Worm (Caenorhabditis elegans) whole organism, L3 larva: ENCODE data around the gene R05F9.11.

Experiments
- R02D3.7 ChIP-seq: fragments of 150-350 bp; optimal IDR thresholded peaks from 2 replicates; lab custom pipeline; 2014; ENCODE audit warnings: missing biosample characterization, missing genetic modification characterization
- ZK546.5 ChIP-seq: sonication (generic microtip); optimal IDR thresholded peaks from 2 replicates; lab custom pipeline; 2017; ENCODE audit warnings: missing biosample characterization, missing genetic modification characterization
- aly-2 ChIP-seq: fragments of 150-350 bp; optimal IDR thresholded peaks from 2 replicates; lab custom pipeline; 2014; ENCODE audit warnings: missing biosample characterization, missing genetic modification characterization
- ama-1 ChIP-seq: fragments of 150-350 bp; optimal IDR thresholded peaks from 2 replicates; lab custom pipeline; 2018
- ceh-16 ChIP-seq: sonication (generic microtip); optimal IDR thresholded peaks from 2 replicates; lab custom pipeline; 2017; ENCODE audit warnings: missing biosample characterization, missing genetic modification characterization
- ceh-28 ChIP-seq: fragments of 150-350 bp; optimal IDR thresholded peaks from 2 replicates; lab custom pipeline; 2014; ENCODE audit warnings: missing biosample characterization, missing genetic modification reagents, missing genetic modification characterization
- ceh-82 ChIP-seq: fragments of 150-350 bp; optimal IDR thresholded peaks from 2 replicates; lab custom pipeline; 2014; ENCODE audit warnings: missing biosample characterization, missing genetic modification characterization
- ceh-9 ChIP-seq: sonication (generic microtip); optimal IDR thresholded peaks from 2 replicates; lab custom pipeline; 2018; ENCODE audit warnings: missing biosample characterization, missing genetic modification characterization
- daf-12 ChIP-seq: fragments of 150-350 bp; optimal IDR thresholded peaks from 2 replicates; lab custom pipeline; 2014; ENCODE audit warnings: missing biosample characterization, missing genetic modification reagents, missing genetic modification characterization
- egl-27 ChIP-seq: sonication (generic microtip); optimal IDR thresholded peaks from 4 replicates; lab custom pipeline; 2017; ENCODE audit warnings: missing biosample characterization, missing genetic modification reagents, missing genetic modification characterization
- egl-5 ChIP-seq: fragments of 150-350 bp; optimal IDR thresholded peaks from 2 replicates; lab custom pipeline; 2017; ENCODE audit warnings: missing biosample characterization, missing genetic modification reagents, missing genetic modification characterization, inconsistent platforms
- elt-1 ChIP-seq: fragments of 150-350 bp; optimal IDR thresholded peaks from 2 replicates; lab custom pipeline; 2014; ENCODE audit warnings: missing biosample characterization, missing genetic modification characterization
- elt-2 ChIP-seq: sonication (generic microtip); optimal IDR thresholded peaks from 2 replicates; lab custom pipeline; 2016; ENCODE audit warnings: missing genetic modification reagents, mild to moderate bottlenecking, missing genetic modification characterization, missing compliant biosample characterization
- elt-3 ChIP-seq, 3 experiments: fragments of 150-350 bp in 1 of 3; sonication (generic microtip) in 2 of 3; optimal IDR thresholded peaks; 2 replicates in 2 of 3; 4 replicates in 1 of 3; lab custom pipeline; 2014 to 2017; ENCODE audit warnings: missing biosample characterization in 3 of 3, missing genetic modification characterization in 3 of 3
- eor-1 ChIP-seq, 2 experiments: fragments of 150-350 bp; optimal IDR thresholded peaks; 2 replicates each; lab custom pipeline; 2014 to 2018; ENCODE audit warnings: missing biosample characterization in 2 of 2, missing genetic modification characterization in 2 of 2
- fkh-10 ChIP-seq: sonication (generic microtip); optimal IDR thresholded peaks from 2 replicates; lab custom pipeline; 2017; ENCODE audit warnings: missing biosample characterization, missing genetic modification reagents, missing genetic modification characterization
- fkh-2 ChIP-seq: fragments of 150-350 bp; optimal IDR thresholded peaks from 2 replicates; lab custom pipeline; 2014; ENCODE audit warnings: missing biosample characterization, missing genetic modification reagents, missing genetic modification characterization
- fos-1 ChIP-seq: fragments of 150-350 bp; optimal IDR thresholded peaks from 2 replicates; lab custom pipeline; 2014; ENCODE audit warnings: missing biosample characterization, missing genetic modification characterization
- hmg-11 ChIP-seq: sonication (generic microtip); optimal IDR thresholded peaks from 2 replicates; lab custom pipeline; 2016; ENCODE audit warnings: missing genetic modification characterization, missing compliant biosample characterization
- jun-1 ChIP-seq: fragments of 150-350 bp; optimal IDR thresholded peaks from 2 replicates; lab custom pipeline; 2014; ENCODE audit warnings: missing biosample characterization, missing genetic modification reagents, missing genetic modification characterization
- lin-15B ChIP-seq: fragments of 150-350 bp; optimal IDR thresholded peaks from 2 replicates; lab custom pipeline; 2014; ENCODE audit warnings: missing biosample characterization, missing genetic modification characterization
- lin-39 ChIP-seq: fragments of 150-350 bp; optimal IDR thresholded peaks from 2 replicates; lab custom pipeline; 2018; ENCODE audit warnings: missing biosample characterization, missing genetic modification reagents, missing genetic modification characterization
- lsy-12 ChIP-seq: sonication (generic microtip); optimal IDR thresholded peaks from 2 replicates; lab custom pipeline; 2016; ENCODE audit warnings: mild to moderate bottlenecking, missing genetic modification characterization, missing compliant biosample characterization
- mdl-1 ChIP-seq: fragments of 150-350 bp; optimal IDR thresholded peaks from 2 replicates; lab custom pipeline; 2014; ENCODE audit warnings: missing biosample characterization, missing genetic modification characterization
- mml-1 ChIP-seq: fragments of 150-350 bp; sonication (generic microtip); optimal IDR thresholded peaks from 3 replicates; lab custom pipeline; 2014; ENCODE audit warnings: missing biosample characterization, missing genetic modification characterization
- nfya-1 ChIP-seq: sonication (generic microtip); optimal IDR thresholded peaks from 2 replicates; lab custom pipeline; 2017; ENCODE audit warnings: missing genetic modification characterization, mild to moderate bottlenecking, missing compliant biosample characterization, antibody characterized with exemption, moderate library complexity; ENCODE audit not compliant: insufficient read depth
- nhr-11 ChIP-seq: fragments of 150-350 bp; optimal IDR thresholded peaks from 2 replicates; lab custom pipeline; 2014; ENCODE audit warnings: missing biosample characterization, missing genetic modification characterization
- nhr-12 ChIP-seq: fragments of 150-350 bp; optimal IDR thresholded peaks from 2 replicates; lab custom pipeline; 2014; ENCODE audit warnings: missing biosample characterization, missing genetic modification characterization
- nhr-23 ChIP-seq: fragments of 150-350 bp; optimal IDR thresholded peaks from 2 replicates; lab custom pipeline; 2014; ENCODE audit warnings: missing biosample characterization, missing genetic modification reagents, missing genetic modification characterization
- nhr-237 ChIP-seq: fragments of 150-350 bp; optimal IDR thresholded peaks from 2 replicates; lab custom pipeline; 2014; ENCODE audit warnings: missing biosample characterization, missing genetic modification characterization
- nhr-25 ChIP-seq: sonication (generic microtip); optimal IDR thresholded peaks from 2 replicates; lab custom pipeline; 2017; ENCODE audit warnings: missing biosample characterization, missing genetic modification characterization
- nhr-28 ChIP-seq: fragments of 150-350 bp; optimal IDR thresholded peaks from 2 replicates; lab custom pipeline; 2014; ENCODE audit warnings: missing biosample characterization, missing genetic modification characterization
- nhr-43 ChIP-seq: sonication (generic microtip); optimal IDR thresholded peaks from 2 replicates; lab custom pipeline; 2016; ENCODE audit warnings: mild to moderate bottlenecking, missing genetic modification characterization, missing compliant biosample characterization; ENCODE audit not compliant: poor library complexity, severe bottlenecking
- nhr-67 ChIP-seq: fragments of 150-350 bp; optimal IDR thresholded peaks from 2 replicates; lab custom pipeline; 2014; ENCODE audit warnings: missing biosample characterization, missing genetic modification characterization
- nhr-76 ChIP-seq: fragments of 150-350 bp; sonication (generic microtip); optimal IDR thresholded peaks from 5 replicates; lab custom pipeline; 2014; ENCODE audit warnings: missing biosample characterization, missing genetic modification characterization
- nhr-77 ChIP-seq: fragments of 150-350 bp; optimal IDR thresholded peaks from 2 replicates; lab custom pipeline; 2014; ENCODE audit warnings: missing biosample characterization, missing genetic modification characterization
- pha-4 ChIP-seq: fragments of 150-350 bp; optimal IDR thresholded peaks from 2 replicates; lab custom pipeline; 2014; ENCODE audit warnings: missing biosample characterization, missing genetic modification reagents, missing genetic modification characterization
- pqm-1 ChIP-seq: fragments of 150-350 bp; optimal IDR thresholded peaks from 2 replicates; lab custom pipeline; 2017; ENCODE audit warnings: missing biosample characterization, missing genetic modification characterization, inconsistent platforms
- sea-2 ChIP-seq: fragments of 150-350 bp; sonication (generic microtip); optimal IDR thresholded peaks from 4 replicates; lab custom pipeline; 2014; ENCODE audit warnings: missing biosample characterization, missing genetic modification reagents, missing genetic modification characterization
- skn-1 ChIP-seq: fragments of 150-350 bp; optimal IDR thresholded peaks from 2 replicates; lab custom pipeline; 2014; ENCODE audit warnings: missing biosample characterization, missing genetic modification characterization
- snpc-4 ChIP-seq: fragments of 150-350 bp; optimal IDR thresholded peaks from 2 replicates; lab custom pipeline; 2014; ENCODE audit warnings: missing biosample characterization, missing genetic modification characterization
- tbx-2 ChIP-seq: sonication (generic microtip); optimal IDR thresholded peaks from 2 replicates; lab custom pipeline; 2016; ENCODE audit warnings: mild to moderate bottlenecking, missing genetic modification characterization, missing compliant biosample characterization
- unc-39 ChIP-seq: sonication (generic microtip); optimal IDR thresholded peaks from 4 replicates; lab custom pipeline; 2017; ENCODE audit warnings: missing biosample characterization, missing genetic modification characterization
- zag-1 ChIP-seq: fragments of 150-350 bp; optimal IDR thresholded peaks from 2 replicates; lab custom pipeline; 2014; ENCODE audit warnings: missing biosample characterization, missing genetic modification characterization
- ztf-11 ChIP-seq: fragments of 150-350 bp; optimal IDR thresholded peaks from 2 replicates; lab custom pipeline; 2014; ENCODE audit warnings: missing biosample characterization, missing genetic modification characterization
- ztf-4 ChIP-seq: fragments of 150-350 bp; optimal IDR thresholded peaks from 2 replicates; lab custom pipeline; 2014; ENCODE audit warnings: missing biosample characterization, missing genetic modification characterization

Gene R05F9.11

ce11 chrII:4942829-4943228 is 28.8 kb upstream of the R05F9.11 start:
- TF ChIP-seq pqm-1 (tag; lab: Kevin White, UChicago) (peak; percentile 80), elt-2 (tag; lab: Kevin White, UChicago) (peak; percentile 96), mml-1 (tag; lab: Kevin White, UChicago) (no peak), pha-4 (tag; lab: Kevin White, UChicago) (peak; percentile 24)

ce11 chrII:4942397-4942796 is 28.4 kb upstream of the R05F9.11 start:
- TF ChIP-seq ceh-28 (no peak), nhr-11 (no peak), elt-2 (tag; lab: Kevin White, UChicago) (no peak), nhr-43 (tag; lab: Kevin White, UChicago) (peak; percentile 54), ceh-82 (tag; lab: Kevin White, UChicago) (no peak), egl-5 (tag; lab: Kevin White, UChicago) (no peak), pha-4 (tag; lab: Kevin White, UChicago) (peak; percentile 48), nhr-76 (no peak), ZK546.5 (tag; lab: Kevin White, UChicago) (no peak), ztf-4 (tag; lab: Kevin White, UChicago) (no peak), ceh-16 (tag; lab: Kevin White, UChicago) (no peak), zag-1 (tag; lab: Kevin White, UChicago) (no peak), eor-1 (tag; optimal IDR thresholded peaks at IDR 0.05; lab: Kevin White, UChicago) (no peak), R02D3.7 (tag; lab: Kevin White, UChicago) (no peak), nhr-23 (tag; lab: Kevin White, UChicago) (no peak), unc-39 (no peak), ztf-11 (tag; lab: Kevin White, UChicago) (no peak), sea-2 (GFP tag; lab: Kevin White, UChicago) (no peak), elt-3 (tag; optimal IDR thresholded peaks at IDR 0.05; lab: Kevin White, UChicago) (no peak), nfya-1 (tag; lab: Kevin White, UChicago) (peak; percentile 52), lin-39 (tag; lab: Kevin White, UChicago) (no peak), nhr-28 (tag; lab: Kevin White, UChicago) (no peak), aly-2 (peak; percentile 20), nhr-237 (tag; lab: Kevin White, UChicago) (no peak), elt-1 (tag; lab: Kevin White, UChicago) (no peak), nhr-77 (no peak), mdl-1 (tag; lab: Kevin White, UChicago) (no peak), snpc-4 (no peak), tbx-2 (tag; lab: Kevin White, UChicago) (peak; percentile 10), fkh-2 (no peak), daf-12 (no peak), mml-1 (tag; lab: Kevin White, UChicago) (no peak), pqm-1 (tag; lab: Kevin White, UChicago) (no peak), hmg-11 (tag; lab: Kevin White, UChicago) (no peak), lin-15B (tag; lab: Kevin White, UChicago) (no peak), jun-1 (tag; lab: Kevin White, UChicago) (peak; percentile 20), ceh-9 (tag; lab: Kevin White, UChicago) (no peak), lsy-12 (tag; lab: Kevin White, UChicago) (peak; percentile 63), egl-27 (no peak), nhr-12 (tag; lab: Kevin White, UChicago) (no peak), fos-1 (tag; lab: Kevin White, UChicago) (no peak), ama-1 (lab: Kevin White, UChicago) (peak; percentile 94), nhr-25 (tag; lab: Kevin White, UChicago) (peak; percentile 47), skn-1 (tag; lab: Kevin White, UChicago) (no peak), nhr-67 (tag; lab: Kevin White, UChicago) (no peak), fkh-10 (GFP tag; lab: Kevin White, UChicago) (no peak)
